Worm (Caenorhabditis elegans): ENCODE data around the gene F25B4.4.

F25B4.4 gene

DNA sequence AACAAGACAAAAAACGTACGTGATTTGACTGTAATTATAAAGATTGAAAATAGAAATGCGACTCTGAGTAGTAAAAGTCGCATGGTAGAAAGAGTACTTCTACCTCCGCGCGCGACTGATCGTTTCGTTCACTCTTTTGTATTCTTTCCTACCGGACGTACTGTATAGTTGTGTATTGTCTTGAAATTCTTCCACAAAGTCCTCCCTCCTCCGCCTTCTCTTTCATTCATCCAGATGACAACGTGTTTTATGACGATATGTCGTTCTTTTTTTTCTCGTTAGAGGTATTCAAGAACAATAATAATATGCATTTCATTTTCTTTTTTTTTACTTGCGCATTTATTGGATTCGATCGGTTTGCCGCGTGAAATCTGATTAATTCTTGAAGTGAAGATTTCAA, 41.8 kb downstream of the F25B4.4 start, which contains the start of gene K09H11.4:
Gene K09H11.4, minus strand, starts transcription at position 101 of the 400 bp plus-strand sequence.
- no peak for TF ChIP-seq unc-120 (tag; optimal IDR thresholded peaks at IDR 0.05; ENCODE audit: poor library complexity, severe bottlenecking)
- TF ChIP-seq ceh-83 (GFP tag; optimal IDR thresholded peaks at IDR 0.05) = no peak
- no peak for TF ChIP-seq nhr-237 (tag; optimal IDR thresholded peaks at IDR 0.05)
- TF ChIP-seq unc-62 (GFP tag; optimal IDR thresholded peaks at IDR 0.05) = no peak
- no peak for TF ChIP-seq ces-1 (GFP tag; optimal IDR thresholded peaks at IDR 0.05)

ce11 chrV:5730783-5731182, 46.1 kb downstream of the F25B4.4 start, which contains the start of gene K09H11.15:
Gene K09H11.15 (minus strand): TSS chrV:5730883.
- no peak for TF ChIP-seq ces-1 (GFP tag; optimal IDR thresholded peaks at IDR 0.05)
- TF ChIP-seq ham-2 (GFP tag; optimal IDR thresholded peaks at IDR 0.05) = no peak
- no peak for TF ChIP-seq elt-1 (tag; optimal IDR thresholded peaks at IDR 0.05; ENCODE audit: borderline replicate concordance, insufficient read depth)
- TF ChIP-seq unc-39 (tag; optimal IDR thresholded peaks at IDR 0.05) = no peak
- TF ChIP-seq hlh-1 (tag; optimal IDR thresholded peaks at IDR 0.05) = no peak
- TF ChIP-seq nhr-237 (tag; optimal IDR thresholded peaks at IDR 0.05) = no peak
- TF ChIP-seq pha-4 (tag; optimal IDR thresholded peaks at IDR 0.05) = no peak
- TF ChIP-seq drap-1 (GFP tag; optimal IDR thresholded peaks at IDR 0.05) = no peak
- TF ChIP-seq lsy-2 (tag; optimal IDR thresholded peaks at IDR 0.05) = no peak

All from whole organism, mixed stage, embryonic.